3 worm cellular contexts compared by ENCODE assay signal in genomic region chrX:6371192-6372116, ce11.
TF ChIP-seq lines count a peak whose summit lies in the region.

No protein-coding gene starts in this region.

TF ChIP-seq in whole organism, L1 larva, 84 proteins besides CTCF, POLR2A, EP300 and RAD21 (continued from another document):
- TF ChIP-seq ceh-90 (tag; optimal IDR thresholded peaks at IDR 0.05; lab: Kevin White, UChicago) (no peak), lir-3 (tag; optimal IDR thresholded peaks at IDR 0.05; lab: Kevin White, UChicago; ENCODE audit: poor library complexity) (peak; percentile 46), dsc-1 (tag; optimal IDR thresholded peaks at IDR 0.05; lab: Kevin White, UChicago) (peak; percentile 78), nhr-20 (tag; optimal IDR thresholded peaks at IDR 0.05; lab: Kevin White, UChicago) (peak; percentile 69), C16A3.4 (tag; optimal IDR thresholded peaks at IDR 0.05; lab: Kevin White, UChicago) (peak; percentile 42), mep-1 (tag; optimal IDR thresholded peaks at IDR 0.05; lab: Kevin White, UChicago) (peak; percentile 46), nhr-85 (tag; lab: Kevin White, UChicago) (peak; percentile 45), mdl-1 (tag; optimal IDR thresholded peaks at IDR 0.05; lab: Kevin White, UChicago) (peak in 1 of 2 experiments; percentile 65), tbx-2 (tag; optimal IDR thresholded peaks at IDR 0.05; lab: Kevin White, UChicago) (peak; percentile 41), lin-13 (GFP tag; optimal IDR thresholded peaks at IDR 0.05; lab: Kevin White, UChicago) (no peak), egl-13 (tag; optimal IDR thresholded peaks at IDR 0.05; lab: Kevin White, UChicago) (peak; percentile 70), sox-4 (tag; optimal IDR thresholded peaks at IDR 0.05; lab: Kevin White, UChicago) (peak; percentile 21), elt-3 (tag; optimal IDR thresholded peaks at IDR 0.05; lab: Kevin White, UChicago) (peak in 1 of 6 experiments; percentile 60), irx-1 (tag; optimal IDR thresholded peaks at IDR 0.05; lab: Kevin White, UChicago) (peak; percentile 49), nhr-19 (GFP tag; conservative IDR thresholded peaks at IDR 0.05; lab: Robert Waterston, UW) (peak; percentile 58), zip-4 (GFP tag; optimal IDR thresholded peaks at IDR 0.05; lab: Kevin White, UChicago) (no peak), lin-15B (tag; optimal IDR thresholded peaks at IDR 0.05; lab: Kevin White, UChicago) (no peak), lsy-2 (tag; optimal IDR thresholded peaks at IDR 0.05; lab: Kevin White, UChicago) (peak; percentile 24 to 51), rnt-1 (tag; optimal IDR thresholded peaks at IDR 0.05; lab: Kevin White, UChicago) (peak; percentile 60), swsn-7 (tag; optimal IDR thresholded peaks at IDR 0.05; lab: Kevin White, UChicago) (peak; percentile 66), ceh-82 (tag; optimal IDR thresholded peaks at IDR 0.05; lab: Kevin White, UChicago) (peak; percentile 21 to 30 (median 25)), fkh-8 (tag; optimal IDR thresholded peaks at IDR 0.05; lab: Kevin White, UChicago) (peak; percentile 29), efl-1 (optimal IDR thresholded peaks at IDR 0.05; lab: Kevin White, UChicago) (no peak), efl-1 (GFP tag; optimal IDR thresholded peaks at IDR 0.05 in 1 of 2; lab: Kevin White, UChicago) (peak; percentile 21 to 81)

TF ChIP-seq in whole organism, L3 larva, 47 proteins besides CTCF, POLR2A, EP300 and RAD21 (continued from another document):
- TF ChIP-seq pqm-1 (tag; optimal IDR thresholded peaks at IDR 0.05; lab: Kevin White, UChicago) (peak; percentile 26), sea-2 (GFP tag; optimal IDR thresholded peaks at IDR 0.05; lab: Kevin White, UChicago) (no peak), ztf-11 (tag; optimal IDR thresholded peaks at IDR 0.05; lab: Kevin White, UChicago) (no peak), ZK546.5 (tag; optimal IDR thresholded peaks at IDR 0.05; lab: Kevin White, UChicago) (no peak), nhr-12 (tag; optimal IDR thresholded peaks at IDR 0.05; lab: Kevin White, UChicago) (no peak), skn-1 (tag; optimal IDR thresholded peaks at IDR 0.05; lab: Kevin White, UChicago) (peak; percentile 26), ceh-82 (tag; optimal IDR thresholded peaks at IDR 0.05; lab: Kevin White, UChicago) (peak; percentile 33), pha-4 (tag; optimal IDR thresholded peaks at IDR 0.05; lab: Kevin White, UChicago) (peak; percentile 49), elt-2 (tag; optimal IDR thresholded peaks at IDR 0.05; lab: Kevin White, UChicago) (peak; percentile 29), nhr-23 (tag; optimal IDR thresholded peaks at IDR 0.05; lab: Kevin White, UChicago) (peak; percentile 36)

TF ChIP-seq in whole organism, young adult, 124 proteins besides CTCF, POLR2A, EP300 and RAD21 (continued from another document):
- TF ChIP-seq lin-54 (GFP tag; optimal IDR thresholded peaks at IDR 0.05; lab: Kevin White, UChicago) (no peak), nfya-1 (tag; optimal IDR thresholded peaks at IDR 0.05; lab: Kevin White, UChicago; ENCODE audit: borderline replicate concordance, insufficient read depth) (no peak), ztf-22 (GFP tag; optimal IDR thresholded peaks at IDR 0.05; lab: Kevin White, UChicago) (peak; percentile 32), dpl-1 (GFP tag; optimal IDR thresholded peaks at IDR 0.05; lab: Kevin White, UChicago) (no peak), ztf-3 (GFP tag; optimal IDR thresholded peaks at IDR 0.05; lab: Kevin White, UChicago) (peak; percentile 32), tbp1 (GFP tag; optimal IDR thresholded peaks at IDR 0.05; lab: Kevin White, UChicago) (peak; percentile 97), lsy-27 (tag; optimal IDR thresholded peaks at IDR 0.05; lab: Kevin White, UChicago; ENCODE audit: borderline replicate concordance, insufficient read depth) (peak; percentile 13), hlh-12 (tag; optimal IDR thresholded peaks at IDR 0.05; lab: Kevin White, UChicago) (peak; percentile 41), dox-1 (GFP tag; IDR thresholded peaks at IDR 0.05; lab: Robert Waterston, UW) (no peak; the same call in 1 of the 2 replicates), pha-4 (tag; optimal IDR thresholded peaks at IDR 0.05; lab: Kevin White, UChicago) (no peak), hmg-1.2 (GFP tag; IDR thresholded peaks at IDR 0.05; lab: Robert Waterston, UW) (peak; percentile 85), K12H6.12 (tag; optimal IDR thresholded peaks at IDR 0.05; lab: Kevin White, UChicago) (peak; percentile 47), aptf-3 (GFP tag; IDR thresholded peaks at IDR 0.05; lab: Robert Waterston, UW) (peak; percentile 75; the same call in 1 of the 2 replicates), hmg-20 (GFP tag; IDR thresholded peaks at IDR 0.05; lab: Robert Waterston, UW) (no peak), ceh-27 (GFP tag; optimal IDR thresholded peaks at IDR 0.05; lab: Kevin White, UChicago) (peak; percentile 47), F39B2.1 (GFP tag; IDR thresholded peaks at IDR 0.05; lab: Robert Waterston, UW) (no peak), rpc-1 (optimal IDR thresholded peaks at IDR 0.05; lab: Kevin White, UChicago) (peak; percentile 89), rpc-1 (tag; optimal IDR thresholded peaks at IDR 0.05; lab: Kevin White, UChicago) (peak; percentile 95), hsf-1 (GFP tag; IDR thresholded peaks at IDR 0.05; lab: Robert Waterston, UW) (no peak), rec-8 (tag; optimal IDR thresholded peaks at IDR 0.05; lab: Kevin White, UChicago) (peak; percentile 40 to 76), efl-1 (GFP tag; optimal IDR thresholded peaks at IDR 0.05; lab: Kevin White, UChicago) (no peak), hlh-26 (GFP tag; conservative IDR thresholded peaks at IDR 0.05; lab: Robert Waterston, UW) (no peak), nhr-120 (GFP tag; IDR thresholded peaks at IDR 0.05; lab: Robert Waterston, UW) (0 out of 2 replicates have a peak, but pooled peaks have one; percentile 65), snpc-1.1 (tag; optimal IDR thresholded peaks at IDR 0.05; lab: Kevin White, UChicago; ENCODE audit: insufficient read depth) (peak; percentile 5), snpc-1.3 (tag; optimal IDR thresholded peaks at IDR 0.05; lab: Kevin White, UChicago; ENCODE audit: insufficient read depth) (peak; percentile 85), ekl-4 (GFP tag; IDR thresholded peaks at IDR 0.05; lab: Robert Waterston, UW) (0 out of 2 replicates have a peak, but pooled peaks have one; percentile 27), ceh-40 (GFP tag; IDR thresholded peaks at IDR 0.05; lab: Robert Waterston, UW) (peak; percentile 72; the same call in 1 of the 2 replicates), lin-40 (tag; optimal IDR thresholded peaks at IDR 0.05; lab: Kevin White, UChicago) (no peak), ztf-28 (GFP tag; IDR thresholded peaks at IDR 0.05; lab: Robert Waterston, UW) (no peak), zim-3 (tag; optimal IDR thresholded peaks at IDR 0.05; lab: Kevin White, UChicago) (peak; percentile 69), C17E4.6 (GFP tag; IDR thresholded peaks at IDR 0.05; lab: Robert Waterston, UW) (no peak), nhr-90 (tag; optimal IDR thresholded peaks at IDR 0.05; lab: Kevin White, UChicago) (peak; percentile 81), snpc-4 (GFP tag; optimal IDR thresholded peaks at IDR 0.05; lab: Kevin White, UChicago) (peak; percentile 48), snpc-4 (tag; optimal IDR thresholded peaks at IDR 0.05; lab: Kevin White, UChicago) (peak in 3 of 4 experiments; percentile 7 to 71 (median 49)), F37B4.10 (GFP tag; IDR thresholded peaks at IDR 0.05; lab: Robert Waterston, UW) (no peak), K11D2.4 (GFP tag; IDR thresholded peaks at IDR 0.05; lab: Robert Waterston, UW) (0 out of 2 replicates have a peak, but pooled peaks have one; percentile 26), madf-3 (GFP tag; IDR thresholded peaks at IDR 0.05; lab: Robert Waterston, UW) (no peak), attf-6 (GFP tag; IDR thresholded peaks at IDR 0.05; lab: Robert Waterston, UW) (no peak), let-607 (tag; optimal IDR thresholded peaks at IDR 0.05; lab: Kevin White, UChicago) (peak; percentile 39 to 67), F55B11.4 (tag; optimal IDR thresholded peaks at IDR 0.05; lab: Kevin White, UChicago; ENCODE audit: borderline replicate concordance, insufficient read depth) (no peak), dpff-1 (tag; optimal IDR thresholded peaks at IDR 0.05; lab: Kevin White, UChicago) (no peak), nfya-2 (GFP tag; IDR thresholded peaks at IDR 0.05; lab: Robert Waterston, UW) (no peak), attf-3 (GFP tag; conservative IDR thresholded peaks at IDR 0.05; lab: Robert Waterston, UW) (no peak), F33H1.4 (GFP tag; IDR thresholded peaks at IDR 0.05; lab: Robert Waterston, UW) (no peak), D2030.7 (GFP tag; IDR thresholded peaks at IDR 0.05; lab: Robert Waterston, UW) (peak; percentile 66), C06A6.2 (GFP tag; conservative IDR thresholded peaks at IDR 0.05; lab: Robert Waterston, UW) (no peak), unc-62 (GFP tag; optimal IDR thresholded peaks at IDR 0.05; lab: Kevin White, UChicago) (no peak), sdz-38 (tag; optimal IDR thresholded peaks at IDR 0.05; lab: Kevin White, UChicago) (no peak), ztf-26 (tag; optimal IDR thresholded peaks at IDR 0.05; lab: Kevin White, UChicago) (peak; percentile 57), aptf-2 (GFP tag; conservative IDR thresholded peaks at IDR 0.05; lab: Robert Waterston, UW) (no peak), B0019.2 (GFP tag; conservative IDR thresholded peaks at IDR 0.05; lab: Robert Waterston, UW) (no peak), lsl-1 (GFP tag; optimal IDR thresholded peaks at IDR 0.05; lab: Kevin White, UChicago) (no peak), F57C9.4 (tag; optimal IDR thresholded peaks at IDR 0.05; lab: Kevin White, UChicago) (no peak), lag-1 (GFP tag; IDR thresholded peaks at IDR 0.05; lab: Robert Waterston, UW) (no peak), F22D6.2 (tag; optimal IDR thresholded peaks at IDR 0.05; lab: Kevin White, UChicago) (no peak), nhr-179 (tag; optimal IDR thresholded peaks at IDR 0.05; lab: Kevin White, UChicago) (peak; percentile 58), Y67H2A.10 (GFP tag; conservative IDR thresholded peaks at IDR 0.05; lab: Robert Waterston, UW) (no peak), F23B12.7 (tag; optimal IDR thresholded peaks at IDR 0.05; lab: Kevin White, UChicago; ENCODE audit: insufficient read depth) (peak; percentile 85), let-526 (GFP tag; IDR thresholded peaks at IDR 0.05; lab: Robert Waterston, UW) (peak; percentile 53; the same call in 1 of the 2 replicates), pbrm-1 (GFP tag; IDR thresholded peaks at IDR 0.05; lab: Robert Waterston, UW) (peak; percentile 85), madf-10 (tag; optimal IDR thresholded peaks at IDR 0.05; lab: Kevin White, UChicago) (peak; percentile 71), lin-35 (GFP tag; optimal IDR thresholded peaks at IDR 0.05; lab: Kevin White, UChicago) (no peak), unc-130 (GFP tag; optimal IDR thresholded peaks at IDR 0.05; lab: Kevin White, UChicago) (no peak), madf-8 (GFP tag; conservative IDR thresholded peaks at IDR 0.05; lab: Robert Waterston, UW) (no peak), egrh-3 (GFP tag; IDR thresholded peaks at IDR 0.05; lab: Robert Waterston, UW) (no peak), fkh-3 (tag; optimal IDR thresholded peaks at IDR 0.05; lab: Kevin White, UChicago) (peak; percentile 36), rcor-1 (GFP tag; IDR thresholded peaks at IDR 0.05; lab: Robert Waterston, UW) (peak; percentile 53), bed-2 (GFP tag; IDR thresholded peaks at IDR 0.05; lab: Robert Waterston, UW) (no peak), sea-2 (GFP tag; IDR thresholded peaks at IDR 0.05; lab: Robert Waterston, UW) (no peak), atf-7 (tag; optimal IDR thresholded peaks at IDR 0.05; lab: Kevin White, UChicago) (peak; percentile 10), hrde-1 (tag; optimal IDR thresholded peaks at IDR 0.05; lab: Kevin White, UChicago; ENCODE audit: borderline replicate concordance) (no peak), lin-26 (GFP tag; IDR thresholded peaks at IDR 0.05; lab: Robert Waterston, UW) (peak; percentile 89; the same call in 1 of the 2 replicates), F57A8.1 (GFP tag; optimal IDR thresholded peaks at IDR 0.05; lab: Kevin White, UChicago) (no peak), bed-1 (GFP tag; IDR thresholded peaks at IDR 0.05; lab: Robert Waterston, UW) (no peak), madf-6 (GFP tag; IDR thresholded peaks at IDR 0.05; lab: Robert Waterston, UW) (no peak), mes-4 (tag; optimal IDR thresholded peaks at IDR 0.05; lab: Kevin White, UChicago) (peak; percentile 59), gei-17 (GFP tag; optimal IDR thresholded peaks at IDR 0.05; lab: Kevin White, UChicago) (peak; percentile 28), die-1 (tag; optimal IDR thresholded peaks at IDR 0.05; lab: Kevin White, UChicago) (peak; percentile 80), F10E7.11 (tag; optimal IDR thresholded peaks at IDR 0.05; lab: Kevin White, UChicago) (peak; percentile 26), B0261.1 (tag; optimal IDR thresholded peaks at IDR 0.05; lab: Kevin White, UChicago) (peak; percentile 97), zfh-2 (GFP tag; conservative IDR thresholded peaks at IDR 0.05; lab: Robert Waterston, UW) (no peak), chd-7 (tag; optimal IDR thresholded peaks at IDR 0.05; lab: Kevin White, UChicago) (no peak), Y95B8A.8 (GFP tag; IDR thresholded peaks at IDR 0.05; lab: Robert Waterston, UW) (no peak), B0035.1 (tag; optimal IDR thresholded peaks at IDR 0.05; lab: Kevin White, UChicago) (peak; percentile 62), nhr-27 (tag; optimal IDR thresholded peaks at IDR 0.05; lab: Kevin White, UChicago) (no peak), F52B5.7 (tag; optimal IDR thresholded peaks at IDR 0.05; lab: Kevin White, UChicago) (no peak), ceh-100 (GFP tag; IDR thresholded peaks at IDR 0.05; lab: Robert Waterston, UW) (peak; percentile 21; the same call in 1 of the 2 replicates), tbx-9 (tag; optimal IDR thresholded peaks at IDR 0.05; lab: Kevin White, UChicago; ENCODE audit: borderline replicate concordance) (peak; percentile 13), lir-1 (GFP tag; conservative IDR thresholded peaks at IDR 0.05; lab: Robert Waterston, UW) (peak; percentile 35), ZK185.1 (tag; optimal IDR thresholded peaks at IDR 0.05; lab: Kevin White, UChicago; ENCODE audit: poor library complexity, severe bottlenecking) (peak; percentile 67), T26A5.8 (tag; optimal IDR thresholded peaks at IDR 0.05; lab: Kevin White, UChicago) (peak; percentile 66), Y53G8AR.9 (GFP tag; conservative IDR thresholded peaks at IDR 0.05; lab: Robert Waterston, UW) (no peak)
TF ChIP-seq in whole organism, young adult: peak in this region for 61.
